Worm (Caenorhabditis elegans) whole organism, midembryonic: ENCODE measurements around the gene chil-5.

Experiments used
- T22C8.4 ChIP-seq: fragments of 200-800 bp; sonication (Bioruptor generic); IDR thresholded peaks from 2 replicates; pipeline ENCODE4 v1.3.6; 2022; ENCODE audit warnings: missing genetic modification characterization, missing compliant biosample characterization
- cog-1 ChIP-seq: sonication (generic microtip); optimal IDR thresholded peaks from 2 replicates; lab custom pipeline; 2016; ENCODE audit warnings: missing genetic modification characterization, missing compliant biosample characterization
- flt-1 ChIP-seq: fragments of 200-800 bp; sonication (Bioruptor generic); IDR thresholded peaks from 2 replicates; pipeline ENCODE4 v1.3.6; 2022; ENCODE audit warnings: missing genetic modification characterization, missing compliant biosample characterization
- klf-2 ChIP-seq: fragments of 200-800 bp; sonication (Bioruptor generic); conservative IDR thresholded peaks from 2 replicates; pipeline ENCODE4 v1.3.6; 2022; ENCODE audit warnings: missing genetic modification reagents, missing genetic modification characterization, missing compliant biosample characterization
- med-1 ChIP-seq: sonication (generic microtip); optimal IDR thresholded peaks from 2 replicates; lab custom pipeline; 2017; ENCODE audit warnings: missing genetic modification characterization, mild to moderate bottlenecking, missing compliant biosample characterization, antibody characterized with exemption, missing genetic modification reagents; ENCODE audit not compliant: insufficient read depth
- ref-1 ChIP-seq: fragments of 200-800 bp; sonication (Bioruptor generic); conservative IDR thresholded peaks from 2 replicates; pipeline ENCODE4 v1.3.6; 2022; ENCODE audit warnings: missing genetic modification reagents, missing genetic modification characterization, missing compliant biosample characterization
- tab-1 ChIP-seq: fragments of 200-800 bp; sonication (Bioruptor generic); IDR thresholded peaks from 2 replicates; pipeline ENCODE4 v1.3.6; 2022; ENCODE audit warnings: missing genetic modification characterization, missing compliant biosample characterization
- ztf-23 ChIP-seq: fragments of 200-800 bp; sonication (Bioruptor generic); IDR thresholded peaks from 2 replicates; pipeline ENCODE4 v1.3.6; 2022; ENCODE audit warnings: missing genetic modification reagents, missing genetic modification characterization, missing compliant biosample characterization
- ztf-29 ChIP-seq: fragments of 200-800 bp; sonication (Bioruptor generic); IDR thresholded peaks from 2 replicates; pipeline ENCODE4 v1.3.6; 2022; ENCODE audit warnings: missing genetic modification reagents, missing genetic modification characterization, missing compliant biosample characterization

The chil-5 gene

DNA sequence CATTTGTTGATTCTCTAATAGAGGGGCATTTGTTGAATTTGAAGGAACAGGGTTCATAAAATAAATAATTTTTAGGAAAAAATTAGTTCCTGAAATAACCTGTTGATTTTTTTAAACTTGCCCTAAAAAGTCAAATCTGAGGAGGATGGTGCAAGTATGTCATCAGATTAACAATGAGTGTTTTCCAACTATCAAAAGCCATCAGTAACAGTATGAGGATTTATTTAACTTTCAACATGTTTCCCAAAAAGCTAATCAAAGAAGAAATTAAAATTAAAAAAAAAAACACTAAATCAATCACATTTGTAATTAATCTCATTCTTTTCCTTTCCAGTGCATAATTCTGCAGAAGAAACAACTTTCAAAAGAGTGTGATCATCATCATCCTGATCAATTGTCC lies at the start of gene chil-5:
chil-5 (minus strand) TSS at position 101 of the 400 bp plus-strand sequence.
- TF ChIP-seq ref-1 (no peak), tab-1 (no peak), ztf-23 (GFP tag; lab: Robert Waterston, UW) (no peak), ztf-29 (GFP tag; lab: Robert Waterston, UW) (no peak), klf-2 (no peak), flt-1 (GFP tag; lab: Robert Waterston, UW) (no peak), T22C8.4 (GFP tag; lab: Robert Waterston, UW) (no peak), cog-1 (no peak), med-1 (GFP tag; lab: Kevin White, UChicago) (no peak)

DNA sequence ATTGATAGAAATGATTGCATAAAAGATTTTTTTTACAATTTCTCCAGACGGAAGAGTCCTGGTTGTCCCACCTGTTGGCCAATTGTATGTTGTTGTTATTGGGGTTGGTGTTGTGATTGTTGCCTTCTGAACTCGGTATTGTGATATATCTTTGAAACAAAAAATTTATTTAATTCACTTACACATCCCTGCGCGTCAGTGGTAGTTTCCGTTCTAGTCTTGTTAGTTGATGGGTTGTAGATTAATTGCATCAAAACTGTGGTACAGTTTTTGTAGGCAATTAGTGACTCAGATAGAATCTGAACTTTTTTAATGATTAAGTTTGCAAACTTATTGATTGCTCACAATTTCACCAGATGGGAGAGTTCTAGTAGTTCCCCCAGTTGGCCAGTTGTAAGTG lies 45.0 kb upstream of the chil-5 start:
- TF ChIP-seq T22C8.4 (GFP tag; lab: Robert Waterston, UW) (no peak), flt-1 (GFP tag; lab: Robert Waterston, UW) (no peak), cog-1 (no peak)

DNA sequence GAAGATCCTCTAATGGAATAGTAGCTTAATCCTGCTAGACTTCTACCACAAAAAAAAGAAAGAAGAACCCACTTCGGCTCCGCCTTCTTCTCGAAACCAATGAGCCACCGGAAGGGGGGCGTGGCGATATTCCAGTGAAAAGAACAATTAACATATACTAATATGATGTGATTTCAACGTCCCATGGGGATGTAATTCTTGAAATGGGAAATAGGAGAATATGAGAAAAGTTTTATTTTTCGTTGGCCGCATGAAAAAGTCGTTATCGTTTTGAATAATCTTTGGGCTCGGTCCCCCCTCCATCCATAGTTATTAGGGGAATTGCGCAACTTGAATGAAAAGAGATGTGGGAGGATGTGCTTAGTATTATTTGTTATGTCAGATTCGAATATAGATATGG lies 40.8 kb upstream of the chil-5 start, which contains the start of gene unc-4:
unc-4 (minus strand) TSS at position 101 of the 400 bp plus-strand sequence.
- TF ChIP-seq ref-1 = no peak
- no peak for TF ChIP-seq cog-1
- no peak for TF ChIP-seq klf-2
- no peak for TF ChIP-seq ztf-29 (GFP tag; lab: Robert Waterston, UW)
- TF ChIP-seq T22C8.4 (GFP tag; lab: Robert Waterston, UW) = no peak
- TF ChIP-seq tab-1 = no peak
- no peak for TF ChIP-seq med-1 (GFP tag; lab: Kevin White, UChicago)

DNA sequence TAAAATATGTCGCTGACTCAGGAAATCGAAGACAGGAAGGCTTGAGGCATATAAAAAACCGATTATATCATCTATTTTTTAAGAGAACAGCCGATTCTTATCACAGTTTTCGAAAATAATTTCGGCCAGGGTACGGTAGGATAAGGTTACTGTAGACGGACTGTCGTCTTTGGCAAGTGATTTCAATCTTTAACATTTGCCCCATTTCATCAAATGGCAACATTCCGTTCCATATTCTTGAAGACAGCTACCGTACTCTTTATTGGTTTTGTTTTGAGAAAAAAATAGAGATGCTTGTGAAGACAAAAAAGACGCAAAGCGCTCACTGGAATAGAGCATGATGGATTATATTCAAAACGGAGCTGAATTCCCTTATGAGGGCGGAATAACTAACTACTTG lies 39.3 kb upstream of the chil-5 start:
- TF ChIP-seq klf-2 = no peak
- TF ChIP-seq med-1 (GFP tag; lab: Kevin White, UChicago) = no peak
- no peak for TF ChIP-seq tab-1
- TF ChIP-seq T22C8.4 (GFP tag; lab: Robert Waterston, UW) = no peak
- TF ChIP-seq ztf-29 (GFP tag; lab: Robert Waterston, UW) = no peak
- TF ChIP-seq cog-1 = no peak
- no peak for TF ChIP-seq flt-1 (GFP tag; lab: Robert Waterston, UW)
- TF ChIP-seq ref-1 = no peak
- no peak for TF ChIP-seq ztf-23 (GFP tag; lab: Robert Waterston, UW)

DNA sequence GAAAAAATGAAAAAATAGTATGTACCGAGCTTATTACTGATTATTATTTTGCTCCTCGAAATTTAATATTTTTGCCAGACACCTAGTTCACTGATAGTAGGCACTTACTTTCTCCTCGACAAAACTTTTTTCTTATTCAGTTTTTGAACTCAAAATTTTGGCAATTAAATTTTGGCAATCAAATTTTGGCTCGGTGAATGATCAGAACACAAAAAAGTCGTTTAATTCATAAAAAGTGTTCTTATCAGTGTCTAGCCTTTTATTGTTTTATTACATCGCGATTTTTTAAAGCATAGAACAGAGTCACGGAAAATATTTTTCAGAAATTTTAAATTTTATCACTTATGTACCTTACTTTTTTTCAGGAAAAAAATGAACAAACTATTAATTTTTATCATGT lies 35.7 kb upstream of the chil-5 start:
- no peak for TF ChIP-seq klf-2
- no peak for TF ChIP-seq T22C8.4 (GFP tag; lab: Robert Waterston, UW)
- TF ChIP-seq ref-1 = no peak
- no peak for TF ChIP-seq ztf-23 (GFP tag; lab: Robert Waterston, UW)
- TF ChIP-seq tab-1 = no peak
- TF ChIP-seq cog-1 = no peak
- no peak for TF ChIP-seq ztf-29 (GFP tag; lab: Robert Waterston, UW)
- TF ChIP-seq flt-1 (GFP tag; lab: Robert Waterston, UW) = no peak
- no peak for TF ChIP-seq med-1 (GFP tag; lab: Kevin White, UChicago)

DNA sequence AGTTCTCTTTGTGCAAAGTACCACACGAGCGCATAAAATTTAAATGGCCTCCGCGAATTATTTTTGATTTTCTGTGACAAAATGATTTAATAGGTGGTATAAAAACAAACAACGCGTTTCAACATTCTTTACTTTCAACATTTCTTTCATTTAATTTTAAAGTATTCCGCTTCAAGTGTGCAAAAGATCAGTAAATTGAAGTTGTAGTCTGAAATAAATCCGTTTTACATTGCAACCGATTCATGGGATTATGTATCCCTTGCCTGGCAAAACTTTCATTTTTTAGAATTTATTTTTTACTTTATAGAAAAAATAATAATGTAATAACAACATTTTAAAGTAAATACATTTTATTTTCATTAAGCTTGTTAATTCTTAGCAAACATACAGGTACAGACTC lies 35.0 kb upstream of the chil-5 start, which contains the start of gene F26C11.1:
F26C11.1 (plus strand) TSS at position 301 of the 400 bp plus-strand sequence.
- TF ChIP-seq ref-1 (no peak), med-1 (GFP tag; lab: Kevin White, UChicago) (no peak), flt-1 (GFP tag; lab: Robert Waterston, UW) (no peak), tab-1 (no peak), ztf-23 (GFP tag; lab: Robert Waterston, UW) (no peak), cog-1 (no peak), klf-2 (no peak)

DNA sequence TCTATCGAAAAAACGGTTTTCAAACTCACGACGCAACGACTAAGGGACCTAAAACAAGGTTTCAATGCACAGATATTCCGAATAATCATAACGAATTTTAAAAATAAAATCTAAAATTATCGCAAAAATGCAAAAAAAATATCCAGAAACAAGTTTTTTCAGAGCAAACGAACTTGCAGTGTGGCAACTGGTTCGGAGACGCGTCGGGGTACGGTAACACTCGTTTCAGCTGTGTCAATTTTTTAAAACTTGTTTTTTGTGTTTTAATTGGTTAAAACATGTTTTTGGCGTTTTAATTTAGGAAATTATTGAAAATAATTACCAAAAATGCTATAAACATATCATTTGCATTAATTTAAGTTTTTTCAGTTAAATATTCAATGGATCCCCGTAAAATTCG lies 32.9 kb upstream of the chil-5 start, which contains the start of gene C08H9.16:
C08H9.16 (plus strand) TSS at position 370 of the 400 bp plus-strand sequence.
- no peak for TF ChIP-seq med-1 (GFP tag; lab: Kevin White, UChicago)
- TF ChIP-seq tab-1 = no peak
- TF ChIP-seq cog-1 = no peak
- TF ChIP-seq ztf-23 (GFP tag; lab: Robert Waterston, UW) = no peak
- TF ChIP-seq T22C8.4 (GFP tag; lab: Robert Waterston, UW) = no peak
- no peak for TF ChIP-seq flt-1 (GFP tag; lab: Robert Waterston, UW)
- TF ChIP-seq ztf-29 (GFP tag; lab: Robert Waterston, UW) = no peak
- no peak for TF ChIP-seq klf-2
- TF ChIP-seq ref-1 = no peak

DNA sequence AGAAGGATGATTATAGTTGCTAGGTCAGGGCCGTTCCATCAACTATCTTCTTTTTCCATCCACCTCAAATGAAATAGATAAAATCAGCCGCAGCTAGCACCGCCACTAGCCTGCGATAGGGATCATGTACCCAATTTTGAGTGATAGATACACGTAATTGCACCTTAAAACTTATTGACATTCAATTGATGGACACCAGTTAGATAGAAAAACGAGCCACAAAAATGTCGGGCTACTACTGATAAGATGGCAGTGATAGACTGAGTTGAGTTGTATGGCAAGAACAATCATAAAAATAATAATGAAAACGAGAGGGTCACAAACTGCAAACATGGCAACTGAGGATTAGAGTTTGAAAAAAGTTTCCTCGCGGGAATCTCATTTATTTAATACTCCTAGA lies 32.3 kb upstream of the chil-5 start:
- TF ChIP-seq med-1 (GFP tag; lab: Kevin White, UChicago) = no peak
- no peak for TF ChIP-seq cog-1
- no peak for TF ChIP-seq ztf-29 (GFP tag; lab: Robert Waterston, UW)
- TF ChIP-seq ztf-23 (GFP tag; lab: Robert Waterston, UW) = no peak
- no peak for TF ChIP-seq tab-1
- TF ChIP-seq flt-1 (GFP tag; lab: Robert Waterston, UW) = no peak
- TF ChIP-seq ref-1 = no peak
- TF ChIP-seq klf-2 = no peak
- no peak for TF ChIP-seq T22C8.4 (GFP tag; lab: Robert Waterston, UW)

DNA sequence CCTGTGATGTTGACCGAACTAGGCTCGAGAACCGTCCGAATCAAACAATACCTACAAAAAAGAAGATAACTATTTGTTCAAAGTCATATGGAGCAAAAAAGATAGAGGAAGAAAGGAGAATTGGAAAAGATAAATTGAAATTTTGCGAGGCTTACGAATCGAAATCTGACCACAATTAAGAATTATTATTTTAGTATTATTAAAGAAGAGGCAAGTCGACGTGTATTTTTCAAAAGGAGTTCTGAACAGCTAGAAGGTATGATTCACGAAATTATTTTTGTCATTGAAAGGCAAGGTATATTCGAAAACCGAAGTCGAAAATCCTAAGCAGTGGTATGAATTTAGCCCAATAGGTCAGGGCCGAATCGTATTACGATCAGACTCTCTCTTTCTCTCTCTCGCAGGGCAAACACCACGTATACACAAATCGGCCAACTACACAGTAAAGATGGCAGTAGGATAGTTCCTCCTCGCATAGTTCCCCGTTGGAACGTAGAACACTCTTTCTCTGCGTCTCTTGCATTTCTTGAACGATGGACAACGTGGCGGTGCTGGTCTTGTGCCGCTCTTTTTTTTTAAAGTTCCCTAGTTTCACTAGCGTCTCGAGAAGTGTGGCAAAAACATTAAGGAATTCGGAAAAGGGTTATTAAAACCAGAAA lies 31.7 kb upstream of the chil-5 start, which contains the start of gene vgln-1:
vgln-1 (minus strand) TSS at position 51 of the 659 bp plus-strand sequence.
- TF ChIP-seq med-1 (GFP tag; lab: Kevin White, UChicago) = no peak
- no peak for TF ChIP-seq tab-1
- no peak for TF ChIP-seq flt-1 (GFP tag; lab: Robert Waterston, UW)
- no peak for TF ChIP-seq T22C8.4 (GFP tag; lab: Robert Waterston, UW)
- TF ChIP-seq klf-2 = no peak
- TF ChIP-seq cog-1 = no peak
- TF ChIP-seq ztf-29 (GFP tag; lab: Robert Waterston, UW) = no peak
- TF ChIP-seq ztf-23 (GFP tag; lab: Robert Waterston, UW) = no peak
- TF ChIP-seq ref-1 = no peak

DNA sequence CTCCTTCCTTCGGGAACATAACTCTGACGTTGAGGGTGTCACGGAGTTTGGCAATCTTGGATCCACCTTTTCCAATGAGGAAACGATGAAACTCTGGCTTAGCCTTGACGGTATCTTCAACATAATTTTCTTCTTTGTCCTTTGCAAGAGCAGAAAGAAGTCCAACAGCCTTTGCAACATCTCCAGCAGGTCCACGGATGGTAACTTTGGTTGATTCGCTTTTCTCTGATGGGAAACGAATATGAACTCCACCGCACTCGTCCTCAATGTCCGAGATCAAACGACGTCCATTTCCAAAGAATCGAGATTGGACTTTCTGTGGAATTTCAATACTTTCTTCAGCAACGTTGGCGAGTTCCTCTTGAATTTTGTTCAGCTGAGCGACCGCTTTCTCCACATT lies 29.1 kb upstream of the chil-5 start:
- TF ChIP-seq flt-1 (GFP tag; lab: Robert Waterston, UW) = no peak
- TF ChIP-seq tab-1 = no peak
- no peak for TF ChIP-seq T22C8.4 (GFP tag; lab: Robert Waterston, UW)
- TF ChIP-seq klf-2 = no peak
